Worm (Caenorhabditis elegans) whole organism, young adult: ENCODE data around the gene gck-2.
A peak's percentile ranks its signal among the peaks of the same experiment; 100 is the strongest.

ENCODE experiments used
- B0019.2 ChIP-seq: fragments of 200-800 bp; sonication (Bioruptor generic); conservative IDR thresholded peaks from 2 replicates; pipeline ENCODE4 v1.3.6; 2022; ENCODE audit warnings: missing genetic modification reagents, missing genetic modification characterization, missing compliant biosample characterization
- B0336.3 ChIP-seq: fragments of 200-800 bp; sonication (Bioruptor generic); IDR thresholded peaks from 2 replicates; pipeline ENCODE4 v1.3.6; 2022; ENCODE audit warnings: missing genetic modification characterization, missing compliant biosample characterization
- C17E4.6 ChIP-seq: fragments of 200-800 bp; sonication (Bioruptor generic); IDR thresholded peaks from 2 replicates; pipeline ENCODE4 v1.3.6; 2022; ENCODE audit warnings: missing genetic modification reagents, missing genetic modification characterization, missing compliant biosample characterization
- F39B2.1 ChIP-seq: fragments of 200-800 bp; sonication (Bioruptor generic); IDR thresholded peaks from 2 replicates; pipeline ENCODE4 v1.3.6; 2022; ENCODE audit warnings: missing genetic modification reagents, missing genetic modification characterization, missing compliant biosample characterization
- F57A8.1 ChIP-seq: fragments of 200-800 bp; sonication (Bioruptor generic); optimal IDR thresholded peaks from 2 replicates; lab custom pipeline; 2018; ENCODE audit warnings: mild to moderate bottlenecking, missing genetic modification characterization, moderate library complexity, missing compliant biosample characterization
- T26A5.8 ChIP-seq: sonication (generic microtip); optimal IDR thresholded peaks from 2 replicates; lab custom pipeline; 2016; ENCODE audit warnings: missing genetic modification characterization, missing compliant biosample characterization
- Y53F4B.3 ChIP-seq: fragments of 200-800 bp; sonication (Bioruptor generic); IDR thresholded peaks from 2 replicates; pipeline ENCODE4 v1.3.6; 2022; ENCODE audit warnings: missing genetic modification reagents, missing genetic modification characterization, missing compliant biosample characterization
- Y56A3A.18 ChIP-seq: fragments of 200-800 bp; sonication (Bioruptor generic); IDR thresholded peaks from 2 replicates; pipeline ENCODE4 v1.3.6; 2022; ENCODE audit warnings: missing genetic modification reagents, missing genetic modification characterization, missing compliant biosample characterization
- Y67H2A.10 ChIP-seq: fragments of 200-800 bp; sonication (Bioruptor generic); conservative IDR thresholded peaks from 2 replicates; pipeline ENCODE4 v1.3.6; 2022; ENCODE audit warnings: missing genetic modification reagents, missing genetic modification characterization, missing compliant biosample characterization
- Y79H2A.3 ChIP-seq: fragments of 200-800 bp; sonication (Bioruptor generic); conservative IDR thresholded peaks from 2 replicates; pipeline ENCODE4 v1.3.6; 2022; ENCODE audit warnings: missing genetic modification reagents, missing genetic modification characterization, missing compliant biosample characterization
- Y95B8A.8 ChIP-seq: fragments of 200-800 bp; sonication (Bioruptor generic); IDR thresholded peaks from 2 replicates; pipeline ENCODE4 v1.3.6; 2022; ENCODE audit warnings: missing genetic modification reagents, missing genetic modification characterization, missing compliant biosample characterization
- aptf-2 ChIP-seq: fragments of 200-800 bp; sonication (Bioruptor generic); conservative IDR thresholded peaks from 2 replicates; pipeline ENCODE4 v1.3.6; 2022; ENCODE audit warnings: missing genetic modification reagents, missing genetic modification characterization, missing compliant biosample characterization
- aptf-3 ChIP-seq: fragments of 200-800 bp; sonication (Bioruptor generic); IDR thresholded peaks from 2 replicates; pipeline ENCODE4 v1.3.6; 2022; ENCODE audit warnings: missing genetic modification characterization, missing compliant biosample characterization
- atf-7 ChIP-seq: sonication (generic microtip); optimal IDR thresholded peaks from 2 replicates; lab custom pipeline; 2017; ENCODE audit warnings: mild to moderate bottlenecking, missing genetic modification characterization, missing compliant biosample characterization
- attf-5 ChIP-seq: fragments of 200-800 bp; sonication (Bioruptor generic); optimal IDR thresholded peaks from 2 replicates; lab custom pipeline; 2018; ENCODE audit warnings: mild to moderate bottlenecking, missing genetic modification characterization, missing compliant biosample characterization
- attf-6 ChIP-seq: fragments of 200-800 bp; sonication (Bioruptor generic); IDR thresholded peaks from 2 replicates; pipeline ENCODE4 v1.3.6; 2022; ENCODE audit warnings: missing genetic modification reagents, missing genetic modification characterization, missing compliant biosample characterization
- bed-1 ChIP-seq: fragments of 200-800 bp; sonication (Bioruptor generic); IDR thresholded peaks from 2 replicates; pipeline ENCODE4 v1.3.6; 2022; ENCODE audit warnings: missing genetic modification reagents, missing genetic modification characterization, missing compliant biosample characterization
- cebp-1 ChIP-seq, 2 experiments: fragments of 200-800 bp in 1 of 2; sonication (Bioruptor generic) in 1 of 2; sonication (generic microtip) in 1 of 2; IDR thresholded peaks in 1 of 2; optimal IDR thresholded peaks in 1 of 2; 2 replicates each; pipeline versions ENCODE4 v1.3.6 to Lab custom; 2017 to 2022; ENCODE audit warnings: missing compliant biosample characterization in 2 of 2, missing genetic modification characterization in 2 of 2, mild to moderate bottlenecking in 1 of 2, missing genetic modification reagents in 1 of 2, moderate library complexity in 1 of 2
- ceh-27 ChIP-seq: fragments of 200-800 bp; sonication (Bioruptor generic); optimal IDR thresholded peaks from 2 replicates; lab custom pipeline; 2018; ENCODE audit warnings: mild to moderate bottlenecking, missing genetic modification characterization, moderate library complexity, missing compliant biosample characterization
- ceh-79 ChIP-seq: sonication (generic microtip); optimal IDR thresholded peaks from 2 replicates; lab custom pipeline; 2017; ENCODE audit warnings: mild to moderate bottlenecking, missing genetic modification characterization, missing compliant biosample characterization
- die-1 ChIP-seq: sonication (generic microtip); optimal IDR thresholded peaks from 2 replicates; lab custom pipeline; 2016; ENCODE audit warnings: missing genotype, mild to moderate bottlenecking, missing genetic modification characterization, missing compliant biosample characterization
- dox-1 ChIP-seq: fragments of 200-800 bp; sonication (Bioruptor generic); IDR thresholded peaks from 2 replicates; pipeline ENCODE4 v1.3.6; 2022; ENCODE audit warnings: missing genetic modification reagents, missing genetic modification characterization, missing compliant biosample characterization
- dpff-1 ChIP-seq: sonication (generic microtip); optimal IDR thresholded peaks from 2 replicates; lab custom pipeline; 2017; ENCODE audit warnings: mild to moderate bottlenecking, missing genetic modification characterization, missing compliant biosample characterization
- dpl-1 ChIP-seq: fragments of 150-350 bp; optimal IDR thresholded peaks from 2 replicates; lab custom pipeline; 2014; ENCODE audit warnings: missing biosample characterization, missing genetic modification reagents, missing genetic modification characterization
- efl-1 ChIP-seq: fragments of 150-350 bp; optimal IDR thresholded peaks from 2 replicates; lab custom pipeline; 2014; ENCODE audit warnings: missing biosample characterization, missing genetic modification reagents, missing genetic modification characterization
- egl-44 ChIP-seq: fragments of 200-800 bp; sonication (Bioruptor generic); IDR thresholded peaks from 2 replicates; pipeline ENCODE4 v1.3.6; 2022; ENCODE audit warnings: missing genetic modification reagents, missing genetic modification characterization, missing compliant biosample characterization
- ekl-4 ChIP-seq: fragments of 200-800 bp; sonication (Bioruptor generic); IDR thresholded peaks from 2 replicates; pipeline ENCODE4 v1.3.6; 2022; ENCODE audit warnings: missing genetic modification reagents, missing genetic modification characterization, missing compliant biosample characterization
- ets-4 ChIP-seq: fragments of 200-800 bp; sonication (Bioruptor generic); optimal IDR thresholded peaks from 2 replicates; lab custom pipeline; 2018; ENCODE audit warnings: mild to moderate bottlenecking, missing genetic modification characterization, missing compliant biosample characterization
- fkh-3 ChIP-seq: sonication (generic microtip); optimal IDR thresholded peaks from 2 replicates; lab custom pipeline; 2016; ENCODE audit warnings: mild to moderate bottlenecking, missing genetic modification characterization, missing compliant biosample characterization
- him-1 ChIP-seq: sonication (generic microtip); optimal IDR thresholded peaks from 2 replicates; lab custom pipeline; 2016; ENCODE audit warnings: missing genotype, missing genetic modification reagents, missing genetic modification characterization, missing compliant biosample characterization
- hsf-1 ChIP-seq: fragments of 200-800 bp; sonication (Bioruptor generic); IDR thresholded peaks from 2 replicates; pipeline ENCODE4 v1.3.6; 2022; ENCODE audit warnings: missing genetic modification reagents, missing genetic modification characterization, missing compliant biosample characterization
- let-607 ChIP-seq, 2 experiments: fragments of 200-800 bp in 1 of 2; sonication (Bioruptor generic) in 1 of 2; sonication (generic microtip) in 1 of 2; optimal IDR thresholded peaks; 2 replicates each; lab custom pipeline; 2016 to 2018; ENCODE audit warnings: mild to moderate bottlenecking in 2 of 2, missing compliant biosample characterization in 2 of 2, missing genetic modification characterization in 2 of 2, moderate library complexity in 2 of 2, missing genotype in 1 of 2
- lin-40 ChIP-seq: sonication (generic microtip); optimal IDR thresholded peaks from 2 replicates; lab custom pipeline; 2016; ENCODE audit warnings: missing genetic modification characterization, mild to moderate bottlenecking, missing compliant biosample characterization, missing genotype, missing genetic modification reagents
- lsy-27 ChIP-seq: sonication (generic microtip); optimal IDR thresholded peaks from 2 replicates; lab custom pipeline; 2017; ENCODE audit warnings: missing genetic modification characterization, mild to moderate bottlenecking, missing compliant biosample characterization, antibody characterized with exemption, missing genotype, borderline replicate concordance; ENCODE audit not compliant: insufficient read depth
- mes-4 ChIP-seq: sonication (generic microtip); optimal IDR thresholded peaks from 2 replicates; lab custom pipeline; 2016; ENCODE audit warnings: missing genotype, missing genetic modification characterization, missing compliant biosample characterization
- pbrm-1 ChIP-seq: fragments of 200-800 bp; sonication (Bioruptor generic); IDR thresholded peaks from 2 replicates; pipeline ENCODE4 v1.3.6; 2022; ENCODE audit warnings: missing genetic modification reagents, missing genetic modification characterization, missing compliant biosample characterization
- rcor-1 ChIP-seq: fragments of 200-800 bp; sonication (Bioruptor generic); IDR thresholded peaks from 2 replicates; pipeline ENCODE4 v1.3.6; 2022; ENCODE audit warnings: missing genetic modification reagents, missing genetic modification characterization, missing compliant biosample characterization
- rpc-1 ChIP-seq, 2 experiments: fragments of 150-350 bp in 1 of 2; sonication (generic microtip) in 1 of 2; optimal IDR thresholded peaks; 2 replicates each; lab custom pipeline; 2014 to 2018; ENCODE audit warnings: missing biosample characterization in 1 of 2, missing genetic modification characterization in 1 of 2, missing genetic modification reagents in 1 of 2, missing genotype in 1 of 2
- sdz-38 ChIP-seq: sonication (generic microtip); optimal IDR thresholded peaks from 2 replicates; lab custom pipeline; 2016; ENCODE audit warnings: missing genotype, missing genetic modification characterization, missing compliant biosample characterization
- sea-2 ChIP-seq: fragments of 200-800 bp; sonication (Bioruptor generic); IDR thresholded peaks from 2 replicates; pipeline ENCODE4 v1.3.6; 2022; ENCODE audit warnings: missing genetic modification characterization, missing compliant biosample characterization
- snpc-1.3 ChIP-seq: sonication (generic microtip); optimal IDR thresholded peaks from 2 replicates; lab custom pipeline; 2017; ENCODE audit warnings: missing genetic modification characterization, mild to moderate bottlenecking, missing compliant biosample characterization, antibody characterized with exemption, moderate library complexity, missing genotype, missing genetic modification reagents; ENCODE audit not compliant: insufficient read depth
- tlf-1 ChIP-seq: fragments of 200-800 bp; sonication (Bioruptor generic); optimal IDR thresholded peaks from 2 replicates; lab custom pipeline; 2018; ENCODE audit warnings: mild to moderate bottlenecking, missing genetic modification characterization, missing compliant biosample characterization
- unc-62 ChIP-seq: fragments of 150-350 bp; optimal IDR thresholded peaks from 2 replicates; lab custom pipeline; 2014; ENCODE audit warnings: missing biosample characterization, missing genetic modification reagents, missing genetic modification characterization
- zfh-2 ChIP-seq: fragments of 200-800 bp; sonication (Bioruptor generic); conservative IDR thresholded peaks from 2 replicates; pipeline ENCODE4 v1.3.6; 2022; ENCODE audit warnings: missing genetic modification reagents, missing genetic modification characterization, missing compliant biosample characterization
- ztf-25 ChIP-seq: fragments of 200-800 bp; sonication (Bioruptor generic); IDR thresholded peaks from 2 replicates; pipeline ENCODE4 v1.3.6; 2022; ENCODE audit warnings: missing genetic modification reagents, missing genetic modification characterization, missing compliant biosample characterization
- ztf-26 ChIP-seq: sonication (generic microtip); optimal IDR thresholded peaks from 2 replicates; lab custom pipeline; 2017; ENCODE audit warnings: missing genetic modification characterization, missing compliant biosample characterization
- ztf-3 ChIP-seq: fragments of 200-800 bp; sonication (Bioruptor generic); optimal IDR thresholded peaks from 2 replicates; lab custom pipeline; 2018; ENCODE audit warnings: mild to moderate bottlenecking, missing genetic modification characterization, missing compliant biosample characterization

The gck-2 gene

DNA sequence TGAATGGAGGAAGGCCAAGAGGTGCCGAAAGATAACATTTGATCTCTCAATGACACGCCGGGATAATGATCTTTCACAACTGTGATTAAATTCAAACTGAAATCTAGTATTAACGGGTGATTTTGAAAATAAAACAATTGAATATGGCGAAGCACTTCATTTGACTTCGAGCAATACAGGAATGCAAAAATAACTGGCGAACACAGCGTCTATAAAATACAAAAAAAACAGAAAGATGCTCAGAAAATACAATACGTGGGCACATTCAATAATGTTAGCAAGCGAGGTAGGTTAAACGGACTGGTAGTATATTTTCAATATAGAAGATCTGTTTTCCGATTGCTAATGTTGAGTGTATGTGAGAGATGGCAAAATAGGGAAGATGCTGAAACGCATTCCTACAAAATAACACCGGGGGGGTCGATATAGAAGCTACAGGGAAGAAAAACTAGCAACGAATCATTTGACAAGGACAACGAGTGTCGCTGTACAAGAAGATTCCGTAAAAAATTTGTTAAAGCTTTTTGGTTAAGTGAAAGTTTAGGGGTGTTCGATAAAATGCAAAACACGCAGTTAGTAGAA is 9.3 kb downstream of the gck-2 start (continued):
- TF ChIP-seq him-1 (tag; lab: Kevin White, UChicago) (no peak), ets-4 (GFP tag; lab: Kevin White, UChicago) (no peak), ztf-26 (tag; lab: Kevin White, UChicago) (no peak), let-607 (tag; optimal IDR thresholded peaks at IDR 0.05; lab: Kevin White, UChicago) (no peak), egl-44 (no peak), bed-1 (GFP tag; lab: Robert Waterston, UW) (no peak), ztf-25 (GFP tag; lab: Robert Waterston, UW) (no peak), sdz-38 (no peak), Y67H2A.10 (GFP tag; lab: Robert Waterston, UW) (no peak), hsf-1 (GFP tag; lab: Robert Waterston, UW) (peak; percentile 58; the same call in 1 of the 2 replicates), B0336.3 (GFP tag; lab: Robert Waterston, UW) (peak; percentile 93), ceh-27 (GFP tag; lab: Kevin White, UChicago) (no peak), F57A8.1 (no peak), Y79H2A.3 (GFP tag; lab: Robert Waterston, UW) (peak; percentile 78), T26A5.8 (tag; lab: Kevin White, UChicago) (no peak), ceh-79 (tag; lab: Kevin White, UChicago) (no peak), tlf-1 (GFP tag; lab: Kevin White, UChicago) (peak; percentile 75), F39B2.1 (GFP tag; lab: Robert Waterston, UW) (no peak), unc-62 (GFP tag; lab: Kevin White, UChicago) (no peak), ztf-3 (GFP tag; lab: Kevin White, UChicago) (no peak), Y53F4B.3 (no peak), die-1 (tag; lab: Kevin White, UChicago) (peak; percentile 34), attf-6 (peak; percentile 65; the same call in 1 of the 2 replicates), aptf-2 (GFP tag; lab: Robert Waterston, UW) (no peak), lin-40 (tag; lab: Kevin White, UChicago) (no peak), C17E4.6 (0 out of 2 replicates have a peak, but pooled peaks have one; percentile 23), mes-4 (tag; lab: Kevin White, UChicago) (no peak), dpff-1 (tag; lab: Kevin White, UChicago) (no peak), sea-2 (GFP tag; lab: Robert Waterston, UW) (no peak), rcor-1 (peak; percentile 45; the same call in 1 of the 2 replicates), rpc-1 (optimal IDR thresholded peaks at IDR 0.05; lab: Kevin White, UChicago) (no peak), rpc-1 (tag; optimal IDR thresholded peaks at IDR 0.05; lab: Kevin White, UChicago) (no peak), aptf-3 (GFP tag; lab: Robert Waterston, UW) (0 out of 2 replicates have a peak, but pooled peaks have one; percentile 49), pbrm-1 (GFP tag; lab: Robert Waterston, UW) (0 out of 2 replicates have a peak, but pooled peaks have one; percentile 8), dpl-1 (GFP tag; lab: Kevin White, UChicago) (no peak), zfh-2 (GFP tag; lab: Robert Waterston, UW) (no peak), attf-5 (GFP tag; lab: Kevin White, UChicago) (peak; percentile 38), B0019.2 (no peak), efl-1 (GFP tag; lab: Kevin White, UChicago) (no peak), dox-1 (peak; percentile 58), snpc-1.3 (no peak), ekl-4 (peak; percentile 65), atf-7 (tag; lab: Kevin White, UChicago) (peak; percentile 27), fkh-3 (tag; lab: Kevin White, UChicago) (no peak), lsy-27 (no peak), Y56A3A.18 (GFP tag; lab: Robert Waterston, UW) (no peak), Y95B8A.8 (GFP tag; lab: Robert Waterston, UW) (no peak), cebp-1 (GFP tag; IDR thresholded peaks at IDR 0.05; lab: Robert Waterston, UW) (no peak), cebp-1 (tag; optimal IDR thresholded peaks at IDR 0.05; lab: Kevin White, UChicago) (no peak)
